Worm (Caenorhabditis elegans) whole organism, L2 larva: Measurements from ENCODE around the gene R10E8.8.

Experiments used
- gmeb-1 ChIP-seq: fragments of 150-350 bp; optimal IDR thresholded peaks from 2 replicates; lab custom pipeline; 2014; ENCODE audit warnings: missing biosample characterization, missing genetic modification characterization
- unc-62 ChIP-seq: fragments of 150-350 bp; optimal IDR thresholded peaks from 2 replicates; lab custom pipeline; 2014; ENCODE audit warnings: missing biosample characterization, missing genetic modification reagents, missing genetic modification characterization

ce11 chrV:18212848-18213247 is 28.6 kb downstream of the R10E8.8 start:
- no peak for TF ChIP-seq gmeb-1 (tag; lab: Kevin White, UChicago)
- no peak for TF ChIP-seq unc-62 (GFP tag; lab: Kevin White, UChicago)
